Worm (Caenorhabditis elegans): ENCODE results near the gene ttr-54.

ce11 chrIV:10188505-10188904 lies 32.9 kb downstream of the ttr-54 start:
- TF ChIP-seq fkh-2 (tag; optimal IDR thresholded peaks at IDR 0.05): no peak
- no peak for TF ChIP-seq ama-1 (optimal IDR thresholded peaks at IDR 0.05)
- TF ChIP-seq unc-39 (tag; optimal IDR thresholded peaks at IDR 0.05): no peak
- no peak for TF ChIP-seq pha-4 (tag; optimal IDR thresholded peaks at IDR 0.05)
- TF ChIP-seq elt-3 (tag; optimal IDR thresholded peaks at IDR 0.05): no peak
- no peak for TF ChIP-seq nhr-76 (tag; optimal IDR thresholded peaks at IDR 0.05)
- TF ChIP-seq unc-62 (GFP tag; optimal IDR thresholded peaks at IDR 0.05): no peak
- TF ChIP-seq ztf-4 (tag; optimal IDR thresholded peaks at IDR 0.05): no peak
- no peak for TF ChIP-seq aly-2 (tag; optimal IDR thresholded peaks at IDR 0.05)
